Fruit fly (Drosophila melanogaster): ENCODE results near the gene nAChRalpha1.

- TF ChIP-seq CG33017 (tag; optimal IDR thresholded peaks at IDR 0.05) (no peak), CG11617 (GFP tag; optimal IDR thresholded peaks at IDR 0.05) (no peak), bab1 (GFP tag; optimal IDR thresholded peaks at IDR 0.05) (no peak), CG14711 (tag; optimal IDR thresholded peaks at IDR 0.05) (no peak), kay (GFP tag; ENCODE audit: borderline replicate concordance) (no peak), tj (GFP tag; optimal IDR thresholded peaks at IDR 0.05) (no peak), pad (GFP tag; optimal IDR thresholded peaks at IDR 0.05) (no peak), CG5204 (GFP tag; optimal IDR thresholded peaks at IDR 0.05) (no peak), Crg-1 (GFP tag; optimal IDR thresholded peaks at IDR 0.05) (no peak), ovo (GFP tag; optimal IDR thresholded peaks at IDR 0.05) (no peak), CG7101 (tag; optimal IDR thresholded peaks at IDR 0.05) (no peak), CG12768 (GFP tag; optimal IDR thresholded peaks at IDR 0.05) (no peak), toe (GFP tag; optimal IDR thresholded peaks at IDR 0.05) (no peak), cnc (optimal IDR thresholded peaks at IDR 0.05) (no peak)
These were observed at the start of gene nAChRalpha1 for dm6 chr3R:24457057-24457456.

Measured in whole organism, adult.